Worm (Caenorhabditis elegans) whole organism, early embryonic: Measurements from ENCODE around the gene F49F1.5.

Experiments
- ceh-13 ChIP-seq: fragments of 200-800 bp; sonication (Bioruptor generic); optimal IDR thresholded peaks from 2 replicates; lab custom pipeline; 2018; ENCODE audit warnings: mild to moderate bottlenecking, missing genetic modification characterization, missing compliant biosample characterization
- hmbx-1 ChIP-seq: sonication (generic microtip); optimal IDR thresholded peaks from 2 replicates; lab custom pipeline; 2016; ENCODE audit warnings: mild to moderate bottlenecking, missing genetic modification characterization, missing compliant biosample characterization

DNA sequence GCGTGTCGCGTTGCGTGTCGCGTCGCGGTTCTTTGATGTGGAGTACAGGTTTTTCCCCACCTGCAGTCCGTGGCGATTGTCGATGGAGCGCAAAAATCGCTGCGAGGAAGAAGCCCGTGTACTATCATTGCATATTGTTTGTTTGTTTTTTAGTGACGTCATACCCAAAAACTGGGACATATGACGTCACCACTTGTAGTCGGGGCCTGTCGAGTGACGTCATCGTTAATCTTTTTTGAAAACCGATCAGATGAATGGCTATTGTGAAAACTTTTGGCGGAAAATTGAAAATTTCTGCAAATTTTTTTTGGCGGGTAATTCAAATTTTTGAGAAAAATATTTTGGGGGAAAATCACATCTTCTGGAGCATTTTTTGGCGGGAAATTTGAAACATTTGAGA, 47.1 kb upstream of the F49F1.5 start:
- TF ChIP-seq ceh-13 (GFP tag; lab: Kevin White, UChicago) (no peak), hmbx-1 (no peak)
